Worm (Caenorhabditis elegans) whole organism, young adult: ENCODE results near the gene ltd-1.
A peak's percentile ranks its signal among the peaks of the same experiment; 100 is the strongest.

Source experiments
- B0035.1 ChIP-seq: sonication (generic microtip); optimal IDR thresholded peaks from 2 replicates; lab custom pipeline; 2016; ENCODE audit warnings: missing genetic modification characterization, mild to moderate bottlenecking, missing compliant biosample characterization, missing genotype, missing genetic modification reagents
- B0261.1 ChIP-seq: sonication (generic microtip); optimal IDR thresholded peaks from 2 replicates; lab custom pipeline; 2016; ENCODE audit warnings: mild to moderate bottlenecking, missing genetic modification characterization, moderate library complexity, missing compliant biosample characterization
- F22D6.2 ChIP-seq: sonication (generic microtip); optimal IDR thresholded peaks from 2 replicates; lab custom pipeline; 2016; ENCODE audit warnings: mild to moderate bottlenecking, missing genetic modification characterization, missing compliant biosample characterization
- F37B4.10 ChIP-seq: fragments of 200-800 bp; sonication (Bioruptor generic); IDR thresholded peaks from 2 replicates; pipeline ENCODE4 v1.3.6; 2022; ENCODE audit warnings: missing genetic modification characterization, missing compliant biosample characterization
- F52B5.7 ChIP-seq: sonication (generic microtip); optimal IDR thresholded peaks from 2 replicates; lab custom pipeline; 2016; ENCODE audit warnings: mild to moderate bottlenecking, missing genetic modification characterization, missing compliant biosample characterization
- F57A8.1 ChIP-seq: fragments of 200-800 bp; sonication (Bioruptor generic); optimal IDR thresholded peaks from 2 replicates; lab custom pipeline; 2018; ENCODE audit warnings: mild to moderate bottlenecking, missing genetic modification characterization, moderate library complexity, missing compliant biosample characterization
- T26A5.8 ChIP-seq: sonication (generic microtip); optimal IDR thresholded peaks from 2 replicates; lab custom pipeline; 2016; ENCODE audit warnings: missing genetic modification characterization, missing compliant biosample characterization
- Y56A3A.18 ChIP-seq: fragments of 200-800 bp; sonication (Bioruptor generic); IDR thresholded peaks from 2 replicates; pipeline ENCODE4 v1.3.6; 2022; ENCODE audit warnings: missing genetic modification reagents, missing genetic modification characterization, missing compliant biosample characterization
- ama-1 ChIP-seq, 3 experiments: fragments of 150-350 bp in 1 of 3; sonication (generic microtip) in 2 of 3; optimal IDR thresholded peaks; 2 replicates each; lab custom pipeline; 2014 to 2018; ENCODE audit warnings: missing biosample characterization in 2 of 3, missing genetic modification characterization in 2 of 3, missing genetic modification reagents in 2 of 3
- athp-1 ChIP-seq: sonication (generic microtip); optimal IDR thresholded peaks from 2 replicates; lab custom pipeline; 2017; ENCODE audit warnings: mild to moderate bottlenecking, missing genetic modification characterization, missing compliant biosample characterization
- cebp-1 ChIP-seq, 2 experiments: fragments of 200-800 bp in 1 of 2; sonication (Bioruptor generic) in 1 of 2; sonication (generic microtip) in 1 of 2; IDR thresholded peaks in 1 of 2; optimal IDR thresholded peaks in 1 of 2; 2 replicates each; pipeline versions ENCODE4 v1.3.6 to Lab custom; 2017 to 2022; ENCODE audit warnings: missing compliant biosample characterization in 2 of 2, missing genetic modification characterization in 2 of 2, mild to moderate bottlenecking in 1 of 2, missing genetic modification reagents in 1 of 2, moderate library complexity in 1 of 2
- ceh-27 ChIP-seq: fragments of 200-800 bp; sonication (Bioruptor generic); optimal IDR thresholded peaks from 2 replicates; lab custom pipeline; 2018; ENCODE audit warnings: mild to moderate bottlenecking, missing genetic modification characterization, moderate library complexity, missing compliant biosample characterization
- ceh-40 ChIP-seq: fragments of 200-800 bp; sonication (Bioruptor generic); IDR thresholded peaks from 2 replicates; pipeline ENCODE4 v1.3.6; 2022; ENCODE audit warnings: missing genetic modification characterization, missing compliant biosample characterization
- ceh-79 ChIP-seq: sonication (generic microtip); optimal IDR thresholded peaks from 2 replicates; lab custom pipeline; 2017; ENCODE audit warnings: mild to moderate bottlenecking, missing genetic modification characterization, missing compliant biosample characterization
- die-1 ChIP-seq: sonication (generic microtip); optimal IDR thresholded peaks from 2 replicates; lab custom pipeline; 2016; ENCODE audit warnings: missing genotype, mild to moderate bottlenecking, missing genetic modification characterization, missing compliant biosample characterization
- dox-1 ChIP-seq: fragments of 200-800 bp; sonication (Bioruptor generic); IDR thresholded peaks from 2 replicates; pipeline ENCODE4 v1.3.6; 2022; ENCODE audit warnings: missing genetic modification reagents, missing genetic modification characterization, missing compliant biosample characterization
- egrh-3 ChIP-seq: fragments of 200-800 bp; sonication (Bioruptor generic); IDR thresholded peaks from 2 replicates; pipeline ENCODE4 v1.3.6; 2022; ENCODE audit warnings: missing genetic modification reagents, missing genetic modification characterization, missing compliant biosample characterization
- him-1 ChIP-seq: sonication (generic microtip); optimal IDR thresholded peaks from 2 replicates; lab custom pipeline; 2016; ENCODE audit warnings: missing genotype, missing genetic modification reagents, missing genetic modification characterization, missing compliant biosample characterization
- hmg-1.2 ChIP-seq: fragments of 200-800 bp; sonication (Bioruptor generic); IDR thresholded peaks from 2 replicates; pipeline ENCODE4 v1.3.6; 2022; ENCODE audit warnings: missing genetic modification reagents, missing genetic modification characterization, missing compliant biosample characterization
- hsf-1 ChIP-seq: fragments of 200-800 bp; sonication (Bioruptor generic); IDR thresholded peaks from 2 replicates; pipeline ENCODE4 v1.3.6; 2022; ENCODE audit warnings: missing genetic modification reagents, missing genetic modification characterization, missing compliant biosample characterization
- lag-1 ChIP-seq: fragments of 200-800 bp; sonication (Bioruptor generic); IDR thresholded peaks from 2 replicates; pipeline ENCODE4 v1.3.6; 2022; ENCODE audit warnings: missing genetic modification reagents, missing genetic modification characterization, missing compliant biosample characterization
- let-526 ChIP-seq: fragments of 200-800 bp; sonication (Bioruptor generic); IDR thresholded peaks from 2 replicates; pipeline ENCODE4 v1.3.6; 2022; ENCODE audit warnings: missing genetic modification reagents, missing genetic modification characterization, missing compliant biosample characterization
- lsl-1 ChIP-seq: fragments of 200-800 bp; sonication (Bioruptor generic); optimal IDR thresholded peaks from 2 replicates; lab custom pipeline; 2018; ENCODE audit warnings: mild to moderate bottlenecking, missing genetic modification characterization, moderate library complexity, missing compliant biosample characterization
- lsy-27 ChIP-seq: sonication (generic microtip); optimal IDR thresholded peaks from 2 replicates; lab custom pipeline; 2017; ENCODE audit warnings: missing genetic modification characterization, mild to moderate bottlenecking, missing compliant biosample characterization, antibody characterized with exemption, missing genotype, borderline replicate concordance; ENCODE audit not compliant: insufficient read depth
- madf-10 ChIP-seq: sonication (generic microtip); optimal IDR thresholded peaks from 2 replicates; lab custom pipeline; 2016; ENCODE audit warnings: mild to moderate bottlenecking, missing genetic modification characterization, missing compliant biosample characterization
- mxl-1 ChIP-seq: sonication (generic microtip); optimal IDR thresholded peaks from 2 replicates; lab custom pipeline; 2016; ENCODE audit warnings: missing genetic modification characterization, missing compliant biosample characterization
- nfya-1 ChIP-seq: sonication (generic microtip); optimal IDR thresholded peaks from 2 replicates; lab custom pipeline; 2017; ENCODE audit warnings: antibody characterized with exemption, missing compliant biosample characterization, missing genetic modification characterization, borderline replicate concordance; ENCODE audit not compliant: insufficient read depth
- nhr-80 ChIP-seq: sonication (generic microtip); optimal IDR thresholded peaks from 2 replicates; lab custom pipeline; 2016; ENCODE audit warnings: missing genetic modification characterization, missing compliant biosample characterization
- nhr-90 ChIP-seq: sonication (generic microtip); optimal IDR thresholded peaks from 2 replicates; lab custom pipeline; 2016; ENCODE audit warnings: missing genotype, mild to moderate bottlenecking, missing genetic modification characterization, missing compliant biosample characterization
- rec-8 ChIP-seq, 2 experiments: sonication (generic microtip); optimal IDR thresholded peaks; 2 replicates each; lab custom pipeline; 2016; ENCODE audit warnings: mild to moderate bottlenecking in 2 of 2, missing genetic modification characterization in 2 of 2, missing genetic modification reagents in 2 of 2, missing genotype in 2 of 2, missing biosample characterization in 1 of 2, missing compliant biosample characterization in 1 of 2, moderate library complexity in 1 of 2
- rpc-1 ChIP-seq, 2 experiments: fragments of 150-350 bp in 1 of 2; sonication (generic microtip) in 1 of 2; optimal IDR thresholded peaks; 2 replicates each; lab custom pipeline; 2014 to 2018; ENCODE audit warnings: missing biosample characterization in 1 of 2, missing genetic modification characterization in 1 of 2, missing genetic modification reagents in 1 of 2, missing genotype in 1 of 2
- sea-2 ChIP-seq: fragments of 200-800 bp; sonication (Bioruptor generic); IDR thresholded peaks from 2 replicates; pipeline ENCODE4 v1.3.6; 2022; ENCODE audit warnings: missing genetic modification characterization, missing compliant biosample characterization
- snpc-1.1 ChIP-seq: sonication (generic microtip); optimal IDR thresholded peaks from 2 replicates; lab custom pipeline; 2017; ENCODE audit warnings: missing genetic modification characterization, mild to moderate bottlenecking, missing compliant biosample characterization, antibody characterized with exemption, moderate library complexity, missing genotype, missing genetic modification reagents; ENCODE audit not compliant: insufficient read depth
- snpc-3.4 ChIP-seq: sonication (generic microtip); optimal IDR thresholded peaks from 2 replicates; lab custom pipeline; 2017; ENCODE audit warnings: missing genetic modification characterization, mild to moderate bottlenecking, missing compliant biosample characterization, antibody characterized with exemption, moderate library complexity, missing genotype, missing genetic modification reagents
- tbp1 ChIP-seq: fragments of 200-800 bp; sonication (Bioruptor generic); optimal IDR thresholded peaks from 2 replicates; lab custom pipeline; 2018; ENCODE audit warnings: mild to moderate bottlenecking, missing genetic modification characterization, missing compliant biosample characterization
- unc-62 ChIP-seq: fragments of 150-350 bp; optimal IDR thresholded peaks from 2 replicates; lab custom pipeline; 2014; ENCODE audit warnings: missing biosample characterization, missing genetic modification reagents, missing genetic modification characterization
- zfh-2 ChIP-seq: fragments of 200-800 bp; sonication (Bioruptor generic); conservative IDR thresholded peaks from 2 replicates; pipeline ENCODE4 v1.3.6; 2022; ENCODE audit warnings: missing genetic modification reagents, missing genetic modification characterization, missing compliant biosample characterization
- ztf-25 ChIP-seq: fragments of 200-800 bp; sonication (Bioruptor generic); IDR thresholded peaks from 2 replicates; pipeline ENCODE4 v1.3.6; 2022; ENCODE audit warnings: missing genetic modification reagents, missing genetic modification characterization, missing compliant biosample characterization
- ztf-26 ChIP-seq: sonication (generic microtip); optimal IDR thresholded peaks from 2 replicates; lab custom pipeline; 2017; ENCODE audit warnings: missing genetic modification characterization, missing compliant biosample characterization

ltd-1 gene

ce11 chrII:8075324-8075810 lies 17.2 kb downstream of the ltd-1 start, which contains the start of gene K02C4.2 (continued):
- peak; percentile 56 for TF ChIP-seq ceh-79 (tag; lab: Kevin White, UChicago)
- 0 out of 2 replicates have a peak, but pooled peaks have one; percentile 35 for TF ChIP-seq F37B4.10 (GFP tag; lab: Robert Waterston, UW)
- peak; percentile 58; the same call in 1 of the 2 replicates for TF ChIP-seq let-526 (GFP tag; lab: Robert Waterston, UW)
- peak; percentile 59 for TF ChIP-seq madf-10 (tag; lab: Kevin White, UChicago)
- 0 out of 2 replicates have a peak, but pooled peaks have one; percentile 27 for TF ChIP-seq cebp-1 (GFP tag; IDR thresholded peaks at IDR 0.05; lab: Robert Waterston, UW)
- TF ChIP-seq cebp-1 (tag; optimal IDR thresholded peaks at IDR 0.05; lab: Kevin White, UChicago) = peak; percentile 71
- TF ChIP-seq tbp1 (GFP tag; lab: Kevin White, UChicago) = peak; percentile 95
- peak; percentile 58; the same call in 1 of the 2 replicates for TF ChIP-seq Y56A3A.18 (GFP tag; lab: Robert Waterston, UW)
- peak; percentile 99 for TF ChIP-seq him-1 (tag; lab: Kevin White, UChicago)
- TF ChIP-seq B0035.1 (tag; lab: Kevin White, UChicago) = peak; percentile 19
- no peak for TF ChIP-seq lsy-27 (tag; lab: Kevin White, UChicago)
- TF ChIP-seq lsl-1 (GFP tag; lab: Kevin White, UChicago) = peak; percentile 68
- TF ChIP-seq F22D6.2 (tag; lab: Kevin White, UChicago) = no peak
- peak; percentile 91 for TF ChIP-seq nhr-90 (tag; lab: Kevin White, UChicago)
- no peak for TF ChIP-seq ama-1 (optimal IDR thresholded peaks at IDR 0.05; lab: Kevin White, UChicago)
- TF ChIP-seq ama-1 (GFP tag; optimal IDR thresholded peaks at IDR 0.05; lab: Kevin White, UChicago) = peak in 1 of 2 experiments; percentile 81
- peak; percentile 84 for TF ChIP-seq B0261.1
- 0 out of 2 replicates have a peak, but pooled peaks have one; percentile 53 for TF ChIP-seq ztf-25 (GFP tag; lab: Robert Waterston, UW)
- TF ChIP-seq T26A5.8 = no peak
- TF ChIP-seq ceh-40 (GFP tag; lab: Robert Waterston, UW) = peak; percentile 57; the same call in 1 of the 2 replicates
- TF ChIP-seq ztf-26 (tag; lab: Kevin White, UChicago) = peak; percentile 79
- peak; percentile 87 for TF ChIP-seq mxl-1 (tag; lab: Kevin White, UChicago)
- TF ChIP-seq egrh-3 (GFP tag; lab: Robert Waterston, UW) = no peak
- peak; percentile 93 for TF ChIP-seq die-1 (tag; lab: Kevin White, UChicago)
- TF ChIP-seq dox-1 (GFP tag; lab: Robert Waterston, UW) = peak; percentile 91
- TF ChIP-seq rec-8 (tag; optimal IDR thresholded peaks at IDR 0.05; lab: Kevin White, UChicago) = peak; percentile 70 to 73
- peak; percentile 93 for TF ChIP-seq ceh-27 (GFP tag; lab: Kevin White, UChicago)
- no peak for TF ChIP-seq nfya-1
- TF ChIP-seq snpc-1.1 (tag; lab: Kevin White, UChicago) = peak; percentile 34
- TF ChIP-seq F57A8.1 (GFP tag; lab: Kevin White, UChicago) = no peak
- TF ChIP-seq hsf-1 (GFP tag; lab: Robert Waterston, UW) = 0 out of 2 replicates have a peak, but pooled peaks have one; percentile 50
- TF ChIP-seq zfh-2 = no peak
- peak; percentile 82 for TF ChIP-seq snpc-3.4 (tag; lab: Kevin White, UChicago)
- peak; percentile 97 for TF ChIP-seq rpc-1 (optimal IDR thresholded peaks at IDR 0.05; lab: Kevin White, UChicago)
- TF ChIP-seq rpc-1 (tag; optimal IDR thresholded peaks at IDR 0.05; lab: Kevin White, UChicago) = peak; percentile 93

- no peak for TF ChIP-seq egrh-3 (GFP tag; lab: Robert Waterston, UW)
- TF ChIP-seq lsl-1 (GFP tag; lab: Kevin White, UChicago) = no peak
- no peak for TF ChIP-seq F52B5.7
- TF ChIP-seq hmg-1.2 (GFP tag; lab: Robert Waterston, UW) = no peak
- TF ChIP-seq unc-62 = peak; percentile 27
- TF ChIP-seq lag-1 (GFP tag; lab: Robert Waterston, UW) = no peak
- no peak for TF ChIP-seq athp-1 (tag; lab: Kevin White, UChicago)
- TF ChIP-seq sea-2 (GFP tag; lab: Robert Waterston, UW) = no peak
- TF ChIP-seq nhr-80 = peak; percentile 17
Observed at ce11 chrII:8074058-8074457, 18.5 kb downstream of the ltd-1 start.
